Fruit fly (Drosophila melanogaster) whole organism, embryonic: ENCODE data around the gene ATPsynB.

ENCODE experiments used
- BEAF-32 ChIP-seq: fragments of 200-800 bp; sonication (Bioruptor generic); optimal IDR thresholded peaks from 3 replicates; lab custom pipeline; 2017; ENCODE audit warnings: missing biosample characterization, missing genetic modification characterization, mild to moderate bottlenecking, moderate library complexity, missing genetic modification reagents
- Bteb2 ChIP-seq: fragments of 200-800 bp; sonication (Bioruptor generic); optimal IDR thresholded peaks from 2 replicates; lab custom pipeline; 2016; ENCODE audit warnings: missing biosample characterization, missing genetic modification characterization
- CG10274 ChIP-seq: fragments of 200-800 bp; sonication (Bioruptor generic); optimal IDR thresholded peaks from 3 replicates; lab custom pipeline; 2017; ENCODE audit warnings: missing biosample characterization, mild to moderate bottlenecking, missing genetic modification characterization
- CG10431 ChIP-seq: fragments of 200-800 bp; sonication (Bioruptor generic); optimal IDR thresholded peaks from 3 replicates; lab custom pipeline; 2018; ENCODE audit warnings: missing biosample characterization, mild to moderate bottlenecking, missing genetic modification characterization
- CG10565 ChIP-seq: fragments of 200-800 bp; sonication (Bioruptor generic); optimal IDR thresholded peaks from 3 replicates; lab custom pipeline; 2016; ENCODE audit warnings: missing biosample characterization, mild to moderate bottlenecking, missing genetic modification characterization
- CG10654 ChIP-seq: fragments of 200-800 bp; sonication (Bioruptor generic); optimal IDR thresholded peaks from 2 replicates; lab custom pipeline; 2016; ENCODE audit warnings: missing biosample characterization, missing genetic modification characterization
- CG11560 ChIP-seq: fragments of 200-800 bp; sonication (Bioruptor generic); IDR thresholded peaks from 3 replicates; pipeline ENCODE4 v1.3.6; 2022; ENCODE audit warnings: missing biosample characterization, missing genetic modification characterization
- CG11695 ChIP-seq: fragments of 200-800 bp; sonication (Bioruptor generic); IDR thresholded peaks from 3 replicates; pipeline ENCODE4 v1.3.6; 2022; ENCODE audit warnings: missing biosample characterization, missing genetic modification characterization
- CG12659 ChIP-seq: fragments of 200-800 bp; sonication (Bioruptor generic); optimal IDR thresholded peaks from 3 replicates; lab custom pipeline; 2017; ENCODE audit warnings: mild to moderate bottlenecking, missing biosample characterization, missing genetic modification reagents, missing genetic modification characterization
- CG15269 ChIP-seq: fragments of 200-800 bp; sonication (Bioruptor generic); optimal IDR thresholded peaks from 2 replicates; lab custom pipeline; 2018; ENCODE audit warnings: missing biosample characterization, mild to moderate bottlenecking, missing genetic modification characterization, moderate library complexity
- CG1529 ChIP-seq: fragments of 200-800 bp; sonication (Bioruptor generic); optimal IDR thresholded peaks from 3 replicates; lab custom pipeline; 2018; ENCODE audit warnings: missing biosample characterization, missing genetic modification characterization
- CG15696 ChIP-seq: fragments of 200-800 bp; sonication (Bioruptor generic); optimal IDR thresholded peaks from 2 replicates; lab custom pipeline; 2019; ENCODE audit warnings: missing biosample characterization, mild to moderate bottlenecking, missing genetic modification characterization, moderate library complexity
- CG1647 ChIP-seq: fragments of 200-800 bp; sonication (Bioruptor generic); optimal IDR thresholded peaks from 3 replicates; lab custom pipeline; 2016; ENCODE audit warnings: missing biosample characterization, missing genetic modification characterization
- CG18619 ChIP-seq: fragments of 200-800 bp; sonication (Bioruptor generic); optimal IDR thresholded peaks from 3 replicates; lab custom pipeline; 2017; ENCODE audit warnings: missing biosample characterization, mild to moderate bottlenecking, missing genetic modification characterization
- CG2120 ChIP-seq: fragments of 200-800 bp; sonication (Bioruptor generic); optimal IDR thresholded peaks from 3 replicates; lab custom pipeline; 2016; ENCODE audit warnings: missing biosample characterization, missing genetic modification characterization
- CG43689 ChIP-seq: fragments of 200-800 bp; sonication (Bioruptor generic); IDR thresholded peaks from 2 replicates; pipeline ENCODE4 v1.3.6; 2022; ENCODE audit warnings: missing biosample characterization, missing genetic modification characterization
- CG4730 ChIP-seq: fragments of 200-800 bp; sonication (Bioruptor generic); IDR thresholded peaks from 2 replicates; pipeline ENCODE4 v1.3.6; 2022; ENCODE audit warnings: missing biosample characterization, missing genetic modification characterization
- CG8281 ChIP-seq: fragments of 200-800 bp; sonication (Bioruptor generic); optimal IDR thresholded peaks from 2 replicates; lab custom pipeline; 2018; ENCODE audit warnings: missing biosample characterization, mild to moderate bottlenecking, missing genetic modification characterization, moderate library complexity
- CG8765 ChIP-seq: fragments of 200-800 bp; sonication (Bioruptor generic); IDR thresholded peaks from 2 replicates; pipeline ENCODE4 v1.3.6; 2022; ENCODE audit warnings: missing biosample characterization, missing genetic modification characterization
- CG9609 ChIP-seq: fragments of 200-800 bp; sonication (Bioruptor generic); optimal IDR thresholded peaks from 3 replicates; lab custom pipeline; 2016; ENCODE audit warnings: missing biosample characterization, missing genetic modification characterization
- Camta ChIP-seq: fragments of 200-800 bp; sonication (Bioruptor generic); optimal IDR thresholded peaks from 2 replicates; lab custom pipeline; 2016; ENCODE audit warnings: missing biosample characterization, missing genetic modification characterization
- Dref ChIP-seq: fragments of 200-800 bp; sonication (Bioruptor generic); IDR thresholded peaks from 2 replicates; pipeline ENCODE4 v1.3.6; 2022; ENCODE audit warnings: missing biosample characterization, missing genetic modification characterization
- E2f2 ChIP-seq: fragments of 200-800 bp; sonication (Bioruptor generic); IDR thresholded peaks from 2 replicates; pipeline ENCODE4 v1.3.6; 2022; ENCODE audit warnings: missing biosample characterization, missing genetic modification characterization
- HLHmδ ChIP-seq: fragments of 200-800 bp; sonication (Bioruptor generic); optimal IDR thresholded peaks from 2 replicates; lab custom pipeline; 2018; ENCODE audit warnings: missing biosample characterization, mild to moderate bottlenecking, missing genetic modification characterization, moderate library complexity
- Kr ChIP-seq: fragments of 200-800 bp; sonication (Bioruptor generic); optimal IDR thresholded peaks from 2 replicates; lab custom pipeline; 2017; ENCODE audit warnings: missing biosample characterization, mild to moderate bottlenecking, missing genetic modification characterization
- MTF-1 ChIP-seq: fragments of 200-800 bp; sonication (Bioruptor generic); optimal IDR thresholded peaks from 2 replicates; lab custom pipeline; 2018; ENCODE audit warnings: missing biosample characterization, mild to moderate bottlenecking, missing genetic modification characterization, borderline replicate concordance
- Ravus ChIP-seq: fragments of 200-800 bp; sonication (Bioruptor generic); IDR thresholded peaks from 2 replicates; pipeline ENCODE4 v1.3.6; 2022; ENCODE audit warnings: missing biosample characterization, missing genetic modification characterization
- Rx ChIP-seq: fragments of 200-800 bp; sonication (Bioruptor generic); IDR thresholded peaks from 2 replicates; pipeline ENCODE4 v1.3.6; 2022; ENCODE audit warnings: missing biosample characterization, missing genetic modification characterization
- Scr ChIP-seq: fragments of 200-800 bp; sonication (Bioruptor generic); IDR thresholded peaks from 2 replicates; pipeline ENCODE4 v1.3.6; 2022; ENCODE audit warnings: missing biosample characterization, missing genetic modification characterization; ENCODE audit not compliant: partially characterized antibody
- Sry-δ ChIP-seq: fragments of 200-800 bp; sonication (Bioruptor generic); optimal IDR thresholded peaks from 2 replicates; lab custom pipeline; 2016; ENCODE audit warnings: missing biosample characterization, missing genetic modification characterization
- Vsx1 ChIP-seq: fragments of 200-800 bp; sonication (Bioruptor generic); optimal IDR thresholded peaks from 2 replicates; lab custom pipeline; 2017; ENCODE audit warnings: missing biosample characterization, mild to moderate bottlenecking, missing genetic modification characterization, missing genetic modification reagents
- aop ChIP-seq: fragments of 200-800 bp; sonication (Bioruptor generic); IDR thresholded peaks from 2 replicates; pipeline ENCODE4 v1.3.6; 2022; ENCODE audit warnings: missing biosample characterization, missing genetic modification characterization
- dm ChIP-seq: fragments of 200-800 bp; sonication (Bioruptor generic); optimal IDR thresholded peaks from 3 replicates; lab custom pipeline; 2016; ENCODE audit warnings: missing biosample characterization, missing genetic modification characterization
- dmrt99B ChIP-seq: fragments of 200-800 bp; sonication (Bioruptor generic); optimal IDR thresholded peaks from 2 replicates; lab custom pipeline; 2018; ENCODE audit warnings: missing biosample characterization, mild to moderate bottlenecking, missing genetic modification characterization, moderate library complexity
- dpn ChIP-seq, 2 experiments: fragments of 200-800 bp; sonication (Bioruptor generic); optimal IDR thresholded peaks; 3 replicates each; lab custom pipeline; 2016; ENCODE audit warnings: missing biosample characterization in 2 of 2, missing genetic modification characterization in 2 of 2
- eve ChIP-seq, 2 experiments: fragments of >200 bp; optimal IDR thresholded peaks; 2 replicates each; lab custom pipeline; 2017; ENCODE audit warnings: missing biosample characterization in 2 of 2, missing genetic modification characterization in 2 of 2
- gce ChIP-seq: fragments of 200-800 bp; sonication (Bioruptor generic); IDR thresholded peaks from 3 replicates; pipeline ENCODE4 v1.3.6; 2022; ENCODE audit warnings: missing biosample characterization, missing genetic modification characterization
- lilli ChIP-seq: fragments of 200-800 bp; sonication (Bioruptor generic); optimal IDR thresholded peaks from 3 replicates; lab custom pipeline; 2016; ENCODE audit warnings: missing biosample characterization, missing genetic modification characterization
- nerfin-2 ChIP-seq: fragments of 200-800 bp; sonication (Bioruptor generic); IDR thresholded peaks from 2 replicates; pipeline ENCODE4 v1.3.6; 2022; ENCODE audit warnings: missing biosample characterization, missing genetic modification characterization; ENCODE audit not compliant: partially characterized antibody
- pfk ChIP-seq: fragments of 200-800 bp; sonication (Bioruptor generic); optimal IDR thresholded peaks from 2 replicates; lab custom pipeline; 2018; ENCODE audit warnings: missing biosample characterization, mild to moderate bottlenecking, missing genetic modification characterization, moderate library complexity
- pros ChIP-seq: fragments of 200-800 bp; sonication (Bioruptor generic); optimal IDR thresholded peaks from 3 replicates; lab custom pipeline; 2019; ENCODE audit warnings: missing biosample characterization, mild to moderate bottlenecking, missing genetic modification characterization, moderate library complexity
- psq ChIP-seq: fragments of 200-800 bp; sonication (Bioruptor generic); optimal IDR thresholded peaks from 2 replicates; lab custom pipeline; 2017; ENCODE audit warnings: missing biosample characterization, missing genetic modification characterization
- schlank ChIP-seq: fragments of 200-800 bp; sonication (Bioruptor generic); optimal IDR thresholded peaks from 2 replicates; lab custom pipeline; 2018; ENCODE audit warnings: missing biosample characterization, mild to moderate bottlenecking, missing genetic modification characterization
- sr ChIP-seq: fragments of 200-800 bp; sonication (Bioruptor generic); IDR thresholded peaks from 3 replicates; pipeline ENCODE4 v1.3.6; 2022; ENCODE audit warnings: missing biosample characterization, missing genetic modification characterization
- stc ChIP-seq: fragments of 200-800 bp; sonication (Bioruptor generic); IDR thresholded peaks from 2 replicates; pipeline ENCODE4 v1.3.6; 2022; ENCODE audit warnings: missing biosample characterization, missing genetic modification characterization
- sug ChIP-seq: fragments of 200-800 bp; optimal IDR thresholded peaks from 2 replicates; lab custom pipeline; 2019; ENCODE audit warnings: missing biosample characterization, mild to moderate bottlenecking, missing genetic modification characterization, moderate library complexity
- tio ChIP-seq: fragments of 200-800 bp; sonication (Bioruptor generic); optimal IDR thresholded peaks from 2 replicates; lab custom pipeline; 2017; ENCODE audit warnings: missing biosample characterization, missing genetic modification characterization, inconsistent platforms
- toy ChIP-seq: fragments of 200-800 bp; sonication (Bioruptor generic); IDR thresholded peaks from 2 replicates; pipeline ENCODE4 v1.3.6; 2022; ENCODE audit warnings: missing biosample characterization, missing genetic modification characterization
- trem ChIP-seq: fragments of 200-800 bp; optimal IDR thresholded peaks from 3 replicates; lab custom pipeline; 2019; ENCODE audit warnings: missing biosample characterization, mild to moderate bottlenecking, missing genetic modification characterization, moderate library complexity

ATPsynB gene

DNA sequence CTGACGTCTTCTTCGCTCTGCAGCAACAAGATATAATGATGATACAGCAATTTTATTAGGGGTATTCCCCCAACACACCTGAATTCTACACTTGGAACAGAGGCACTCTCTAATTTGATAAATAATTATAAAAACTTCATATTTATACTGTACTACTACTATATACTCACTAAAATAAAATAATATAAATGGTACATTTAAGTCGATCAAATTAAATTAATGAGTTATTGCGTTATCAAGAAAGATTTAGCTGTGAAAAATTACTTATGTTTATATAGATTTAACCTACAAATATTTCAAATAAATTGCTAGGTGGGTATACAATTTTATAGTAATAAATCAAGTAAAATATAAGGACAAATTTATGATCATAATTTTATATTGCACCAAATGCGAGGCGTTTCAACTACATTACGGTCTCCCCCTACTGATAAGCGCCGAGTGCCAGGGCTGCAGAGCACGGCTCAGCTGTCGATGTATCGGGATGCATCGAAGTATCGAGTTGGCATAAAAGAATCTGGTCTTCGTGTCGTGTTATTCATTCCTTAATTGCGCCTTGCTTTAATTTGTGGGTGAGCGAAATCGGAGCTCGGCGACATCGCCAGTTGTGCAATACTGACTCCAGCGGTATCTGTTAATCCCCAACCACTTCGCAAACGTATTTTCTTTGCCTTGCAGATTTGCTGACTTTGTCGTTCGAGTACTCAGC is 15.8 kb upstream of the ATPsynB start, which contains the start of gene vsg (continued):
- peak; percentile 83 for TF ChIP-seq Scr (GFP tag; lab: Robert Waterston, UW)
- TF ChIP-seq CG11695 (GFP tag; lab: Robert Waterston, UW): peak; percentile 67; the same call in 1 of the 3 replicates
- TF ChIP-seq tio: no peak
- peak; percentile 49 for TF ChIP-seq CG10431 (GFP tag; lab: Kevin White, UChicago)
- no peak for TF ChIP-seq CG10274 (GFP tag; lab: Kevin White, UChicago)
- peak; percentile 29 for TF ChIP-seq Camta (GFP tag; lab: Kevin White, UChicago)
- peak; percentile 37 for TF ChIP-seq psq
- no peak for TF ChIP-seq gce (GFP tag; lab: Robert Waterston, UW)
- TF ChIP-seq CG15269 (tag; lab: Kevin White, UChicago): peak; percentile 86
- peak; percentile 70; the same call in 2 of the 3 replicates for TF ChIP-seq CG11560
- TF ChIP-seq CG2120 (GFP tag; lab: Kevin White, UChicago): peak; percentile 78
- peak; percentile 91 for TF ChIP-seq sug (tag; lab: Kevin White, UChicago)
- TF ChIP-seq CG12659 (GFP tag; lab: Kevin White, UChicago): peak; percentile 91
- peak; percentile 65 for TF ChIP-seq Sry-δ
- peak; percentile 76 for TF ChIP-seq trem (tag; lab: Kevin White, UChicago)
- TF ChIP-seq Bteb2 (GFP tag; lab: Kevin White, UChicago): peak; percentile 26
- TF ChIP-seq CG43689 (GFP tag; lab: Robert Waterston, UW): no peak
- no peak for TF ChIP-seq MTF-1 (GFP tag; lab: Kevin White, UChicago)
- TF ChIP-seq CG15696 (tag; lab: Kevin White, UChicago): peak; percentile 83
- TF ChIP-seq BEAF-32: peak; percentile 91
- TF ChIP-seq Vsx1: peak; percentile 41
- TF ChIP-seq E2f2: 0 out of 2 replicates have a peak, but pooled peaks have one; percentile 31
- peak; percentile 60; the same call in 1 of the 2 replicates for TF ChIP-seq toy (GFP tag; lab: Robert Waterston, UW)
- TF ChIP-seq CG10565 (GFP tag; lab: Kevin White, UChicago): no peak
- peak; percentile 81 for TF ChIP-seq dmrt99B (tag; lab: Kevin White, UChicago)
- peak; percentile 46; the same call in 1 of the 2 replicates for TF ChIP-seq stc
- peak; percentile 55 to 75 for TF ChIP-seq dpn (GFP tag; optimal IDR thresholded peaks at IDR 0.05; lab: Kevin White, UChicago)
- no peak for TF ChIP-seq pfk (GFP tag; lab: Kevin White, UChicago)
- TF ChIP-seq aop (GFP tag; lab: Robert Waterston, UW): no peak
- peak; percentile 8 for TF ChIP-seq dm (GFP tag; lab: Kevin White, UChicago)
- peak; percentile 55 for TF ChIP-seq CG8281 (tag; lab: Kevin White, UChicago)
- TF ChIP-seq nerfin-2 (GFP tag; lab: Robert Waterston, UW): peak; percentile 78
- TF ChIP-seq schlank (tag; lab: Kevin White, UChicago): peak; percentile 19
- TF ChIP-seq HLHmδ (GFP tag; lab: Kevin White, UChicago): peak; percentile 10
- peak; percentile 9; the same call in 1 of the 2 replicates for TF ChIP-seq CG8765 (GFP tag; lab: Robert Waterston, UW)
- peak; percentile 74 for TF ChIP-seq CG18619
- TF ChIP-seq CG1647: peak; percentile 27
- no peak for TF ChIP-seq Kr (GFP tag; lab: Kevin White, UChicago)
- peak; percentile 59 for TF ChIP-seq CG1529
- TF ChIP-seq CG9609: no peak
- no peak for TF ChIP-seq Rx (GFP tag; lab: Robert Waterston, UW)
- TF ChIP-seq CG10654 (GFP tag; lab: Kevin White, UChicago): peak; percentile 60
- peak; percentile 73 for TF ChIP-seq lilli (GFP tag; lab: Kevin White, UChicago)
- no peak for TF ChIP-seq sr (GFP tag; lab: Robert Waterston, UW)
- peak; percentile 57; the same call in 1 of the 2 replicates for TF ChIP-seq CG4730 (GFP tag; lab: Robert Waterston, UW)
- TF ChIP-seq pros (GFP tag; lab: Kevin White, UChicago): peak; percentile 17
- peak; percentile 79 for TF ChIP-seq Dref (GFP tag; lab: Robert Waterston, UW)
- no peak for TF ChIP-seq eve (GFP tag; optimal IDR thresholded peaks at IDR 0.05; lab: Kevin White, UChicago)
- no peak for TF ChIP-seq Ravus (GFP tag; lab: Robert Waterston, UW)
